Fruit fly (Drosophila melanogaster): ENCODE measurements around the gene Sfxn1-3.

The Sfxn1-3 gene

DNA sequence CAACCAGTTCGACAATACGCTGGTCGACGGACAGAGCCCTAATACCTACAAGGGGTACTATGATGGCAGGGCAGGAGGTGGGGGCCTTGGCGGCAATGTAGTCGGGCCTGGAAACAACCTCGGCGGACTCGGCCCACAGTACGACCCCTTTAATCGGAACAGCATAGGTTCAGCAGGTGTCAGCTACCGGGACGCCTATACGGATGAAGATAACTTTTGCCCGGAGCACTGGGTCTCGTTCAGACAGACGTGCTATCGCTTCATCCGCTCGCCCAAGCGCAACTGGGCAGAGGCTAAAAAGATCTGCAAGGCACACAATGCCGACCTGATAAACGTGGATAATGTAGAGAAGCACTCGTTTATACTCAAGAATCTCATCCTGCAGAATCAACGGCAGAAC is 3.8 kb downstream of the Sfxn1-3 start:
- no peak for TF ChIP-seq CTCF (optimal IDR thresholded peaks at IDR 0.05)
- no peak for TF ChIP-seq CG8478 (optimal IDR thresholded peaks at IDR 0.05)

DNA sequence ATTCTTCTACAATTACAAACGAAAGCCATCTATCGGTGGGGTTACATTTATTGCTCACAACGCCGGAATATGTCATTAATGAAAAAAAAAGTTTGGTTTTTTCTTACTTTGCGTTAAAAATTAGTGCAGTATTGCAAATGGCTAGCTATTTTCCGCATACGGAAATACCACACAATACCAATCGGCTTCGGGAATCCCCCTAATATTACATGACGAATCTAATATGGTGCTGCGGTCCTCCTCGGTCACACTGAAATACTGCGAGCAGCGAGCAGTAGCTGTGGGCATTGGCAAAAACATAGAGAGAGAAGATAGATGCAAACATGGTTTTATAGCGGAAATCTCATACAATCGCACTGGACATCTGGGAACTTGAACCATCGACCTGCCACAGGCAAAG is 9.1 kb downstream of the Sfxn1-3 start, which contains the start of gene tub:
Gene tub, plus strand, starts transcription at position 253 of the 400 bp plus-strand sequence.
- TF ChIP-seq CTCF (optimal IDR thresholded peaks at IDR 0.05) (peak; percentile 62 to 65), CG8478 (optimal IDR thresholded peaks at IDR 0.05) (no peak)

DNA sequence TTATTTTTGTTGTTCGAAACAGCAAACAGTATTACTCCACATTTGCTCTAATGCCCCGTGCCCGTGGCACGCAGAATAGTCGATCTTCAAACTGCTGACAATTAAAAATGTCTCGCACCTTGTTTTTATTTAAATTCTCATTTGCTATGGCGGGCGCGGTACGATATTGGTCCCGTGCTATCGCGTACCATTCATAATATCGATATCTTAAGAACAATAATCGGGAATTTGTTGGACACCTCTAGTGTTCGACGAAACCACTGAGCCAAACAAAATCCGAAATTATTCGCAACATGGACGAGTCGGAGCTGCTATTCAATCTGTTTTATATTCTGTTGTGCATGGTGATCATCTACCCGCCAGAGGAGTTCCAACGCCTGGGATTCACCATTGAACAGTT is 11.7 kb downstream of the Sfxn1-3 start, which contains the start of gene CG14646:
Gene CG14646, plus strand, starts transcription at position 234 of the 400 bp plus-strand sequence.
- TF ChIP-seq CG8478 (optimal IDR thresholded peaks at IDR 0.05) (no peak), CTCF (optimal IDR thresholded peaks at IDR 0.05) (no peak)

DNA sequence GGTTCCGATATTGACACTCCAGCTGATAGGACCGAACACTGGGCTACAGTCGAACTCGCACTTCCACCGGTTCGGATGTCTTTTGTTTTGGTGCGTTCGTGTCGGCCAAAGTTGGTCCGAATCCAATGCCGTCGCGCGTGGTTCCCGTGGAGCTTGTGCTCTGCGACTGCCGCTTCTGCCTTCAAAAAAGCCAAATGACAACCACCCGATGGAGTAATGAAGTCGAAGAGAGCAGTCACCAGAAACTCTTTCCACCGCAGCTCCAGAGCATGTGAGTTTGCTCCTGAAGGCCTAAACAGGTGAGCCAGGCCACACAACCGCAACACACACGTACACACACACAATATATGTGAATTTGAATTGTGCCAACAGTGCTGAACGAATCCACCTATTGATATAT is 15.7 kb downstream of the Sfxn1-3 start, which contains the start of gene CG34112:
Gene CG34112, minus strand, starts transcription at position 143 of the 400 bp plus-strand sequence.
- TF ChIP-seq CTCF (optimal IDR thresholded peaks at IDR 0.05) (no peak), CG8478 (optimal IDR thresholded peaks at IDR 0.05) (no peak)

DNA sequence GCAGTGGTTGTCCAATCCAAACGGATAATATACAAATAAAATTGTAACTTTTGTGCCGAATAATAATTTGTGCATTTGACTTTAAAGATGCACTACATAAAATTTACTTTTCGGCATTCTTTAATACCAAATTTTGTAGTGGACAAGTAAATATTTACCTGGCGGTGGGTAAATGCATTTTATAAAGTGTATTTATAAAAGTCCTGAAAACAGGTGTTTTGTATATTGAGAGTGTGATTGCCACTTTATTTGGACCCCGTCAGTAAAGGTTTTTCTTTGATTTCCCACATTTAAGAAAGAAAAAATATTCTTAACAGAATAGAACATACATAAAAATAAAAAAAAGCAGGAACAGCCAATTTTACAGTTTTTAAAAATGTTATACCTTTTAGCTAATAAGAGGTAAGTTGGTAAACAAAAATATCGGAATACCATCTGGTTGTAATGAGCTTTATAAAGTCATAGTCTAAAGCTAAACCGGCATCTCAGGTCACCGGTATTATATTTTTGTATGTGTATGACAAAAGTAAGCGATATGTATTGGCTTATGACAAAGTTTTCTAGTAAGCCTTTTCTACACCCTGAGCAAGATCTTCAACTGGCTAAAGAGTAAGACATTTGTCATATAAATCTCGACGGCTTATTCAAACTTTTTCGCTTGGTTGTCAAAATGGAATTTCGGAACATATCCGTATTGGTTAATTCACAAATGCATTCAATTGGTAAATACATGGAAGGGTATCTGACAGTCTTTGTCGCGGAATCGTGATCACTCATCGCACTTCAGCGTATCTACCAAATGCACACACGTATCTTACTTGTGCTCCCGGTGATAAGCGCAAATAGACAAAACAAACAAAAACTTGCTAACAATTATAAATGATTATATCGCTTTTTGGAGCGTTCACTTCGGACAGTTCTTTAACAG is 16.5 kb downstream of the Sfxn1-3 start:
- no peak for TF ChIP-seq CTCF (optimal IDR thresholded peaks at IDR 0.05)
- no peak for TF ChIP-seq CG8478 (optimal IDR thresholded peaks at IDR 0.05)

DNA sequence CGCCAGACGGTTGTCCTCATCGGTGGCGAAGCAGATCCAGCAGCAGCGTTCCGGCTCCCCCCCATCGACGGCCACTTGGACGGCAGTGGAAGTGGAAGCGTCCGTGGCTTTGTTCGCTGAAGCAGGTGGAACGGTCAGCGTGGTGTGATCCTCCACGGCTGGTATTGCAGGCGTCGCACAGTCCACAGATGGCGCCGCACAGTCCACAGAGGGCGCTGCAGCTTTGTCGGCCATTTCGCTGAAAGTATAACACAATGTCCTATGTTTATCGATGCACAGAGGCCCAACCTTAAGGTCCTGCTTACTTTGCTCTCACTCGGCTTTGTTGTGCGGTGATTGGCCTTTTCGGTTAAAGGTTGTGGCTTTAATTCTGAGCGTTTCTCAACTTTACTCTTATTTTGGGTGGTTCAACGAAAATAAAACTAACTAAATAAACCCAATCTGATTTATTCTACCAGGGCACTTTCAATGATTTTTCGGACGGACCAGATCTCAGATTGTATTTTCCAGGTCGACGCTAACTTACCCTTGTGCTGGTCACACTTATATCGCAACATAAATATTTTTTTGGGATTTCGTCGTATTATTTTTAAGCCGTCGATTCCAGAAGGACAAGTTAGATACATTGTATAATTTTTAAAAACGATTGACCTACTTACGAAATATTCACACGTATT is 19.1 kb downstream of the Sfxn1-3 start, which contains the start of gene CG9855:
Gene CG9855, minus strand, starts transcription at position 473 of the 677 bp plus-strand sequence.
- TF ChIP-seq CTCF (optimal IDR thresholded peaks at IDR 0.05), result peak; percentile 79 to 83
- TF ChIP-seq CG8478 (optimal IDR thresholded peaks at IDR 0.05), result no peak

DNA sequence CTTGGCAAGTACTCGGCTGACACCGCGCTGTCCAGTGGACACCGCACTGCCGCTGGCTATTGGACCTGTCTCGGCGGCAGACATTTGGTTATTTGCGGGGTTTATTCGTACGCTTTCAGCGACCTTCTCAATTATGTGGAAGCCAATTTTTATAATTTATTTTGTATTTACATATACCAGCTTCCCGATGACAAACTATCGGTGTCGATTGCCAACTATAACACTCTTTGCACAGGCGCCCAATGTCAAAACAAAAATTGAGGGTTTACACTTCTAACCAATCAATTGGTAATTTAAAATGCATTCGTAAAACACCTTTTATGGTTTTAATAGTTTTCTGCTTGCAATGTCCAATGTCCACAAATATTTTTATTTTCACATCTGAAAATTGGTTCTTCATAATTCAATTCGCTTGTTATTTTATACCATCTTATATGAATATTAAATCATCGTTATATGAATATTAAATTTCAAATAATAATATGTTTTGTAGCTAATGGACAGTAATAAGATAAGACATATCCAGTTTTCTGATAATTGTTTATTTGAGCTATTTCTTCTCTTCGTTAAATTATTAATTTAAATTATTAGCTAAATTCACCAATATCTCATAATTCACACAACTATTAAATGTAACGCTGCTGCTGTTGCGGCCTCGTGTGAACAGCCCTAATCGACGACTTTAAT is 21.6 kb downstream of the Sfxn1-3 start:
- TF ChIP-seq CG8478 (optimal IDR thresholded peaks at IDR 0.05) (no peak), CTCF (optimal IDR thresholded peaks at IDR 0.05) (no peak)

DNA sequence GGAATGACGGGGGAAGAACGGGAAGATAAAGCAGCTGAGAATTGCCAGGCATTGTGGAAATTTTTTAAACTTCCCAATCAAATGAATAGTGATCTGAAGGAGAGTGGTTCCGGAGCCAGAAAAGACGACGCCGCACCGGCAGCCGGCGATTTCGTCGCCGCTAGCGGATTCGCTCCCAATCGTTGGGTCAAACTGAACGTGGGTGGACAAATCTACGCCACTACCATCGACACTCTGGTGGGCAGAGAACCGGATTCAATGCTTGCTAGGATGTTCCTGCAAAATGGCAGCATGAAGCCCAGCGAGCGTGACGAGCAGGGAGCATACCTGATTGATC is 22.1 kb downstream of the Sfxn1-3 start, which contains the start of gene CG14647:
Gene CG14647, plus strand, starts transcription at position 14 of the 337 bp plus-strand sequence.
- TF ChIP-seq CG8478 (optimal IDR thresholded peaks at IDR 0.05), result no peak
- TF ChIP-seq CTCF (optimal IDR thresholded peaks at IDR 0.05), result no peak

DNA sequence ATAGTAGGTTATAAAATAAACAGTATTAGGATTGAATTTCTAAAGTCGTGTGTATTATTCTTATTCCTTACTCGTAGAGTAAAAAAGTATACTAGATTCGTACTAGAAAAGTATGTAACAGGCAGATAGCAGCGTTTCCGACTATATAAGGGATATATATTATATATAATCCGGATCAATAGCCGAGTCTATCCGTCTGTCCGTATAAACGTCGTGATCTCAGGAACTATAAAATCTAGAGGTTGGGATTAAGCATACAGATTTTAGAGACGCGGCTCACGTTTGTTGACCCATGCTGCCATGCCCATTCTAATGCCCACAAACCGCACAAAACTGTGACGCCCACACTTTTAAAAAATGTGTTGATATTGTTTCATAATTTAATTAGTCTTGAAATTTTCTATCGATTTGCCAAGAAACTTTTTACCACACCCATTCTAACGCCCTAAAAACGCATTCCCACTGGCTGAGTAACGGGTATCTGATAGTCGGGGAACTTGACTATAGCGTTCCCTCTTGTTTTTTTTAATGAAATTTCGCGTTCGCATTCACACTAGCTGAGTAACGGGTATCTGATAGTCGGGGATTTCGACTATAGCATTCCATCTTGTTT is 23.7 kb downstream of the Sfxn1-3 start, which contains the start of gene CG9853:
Gene CG9853, minus strand, starts transcription at position 51 of the 613 bp plus-strand sequence.
- no peak for TF ChIP-seq CTCF (optimal IDR thresholded peaks at IDR 0.05)
- TF ChIP-seq CG8478 (optimal IDR thresholded peaks at IDR 0.05), result no peak

DNA sequence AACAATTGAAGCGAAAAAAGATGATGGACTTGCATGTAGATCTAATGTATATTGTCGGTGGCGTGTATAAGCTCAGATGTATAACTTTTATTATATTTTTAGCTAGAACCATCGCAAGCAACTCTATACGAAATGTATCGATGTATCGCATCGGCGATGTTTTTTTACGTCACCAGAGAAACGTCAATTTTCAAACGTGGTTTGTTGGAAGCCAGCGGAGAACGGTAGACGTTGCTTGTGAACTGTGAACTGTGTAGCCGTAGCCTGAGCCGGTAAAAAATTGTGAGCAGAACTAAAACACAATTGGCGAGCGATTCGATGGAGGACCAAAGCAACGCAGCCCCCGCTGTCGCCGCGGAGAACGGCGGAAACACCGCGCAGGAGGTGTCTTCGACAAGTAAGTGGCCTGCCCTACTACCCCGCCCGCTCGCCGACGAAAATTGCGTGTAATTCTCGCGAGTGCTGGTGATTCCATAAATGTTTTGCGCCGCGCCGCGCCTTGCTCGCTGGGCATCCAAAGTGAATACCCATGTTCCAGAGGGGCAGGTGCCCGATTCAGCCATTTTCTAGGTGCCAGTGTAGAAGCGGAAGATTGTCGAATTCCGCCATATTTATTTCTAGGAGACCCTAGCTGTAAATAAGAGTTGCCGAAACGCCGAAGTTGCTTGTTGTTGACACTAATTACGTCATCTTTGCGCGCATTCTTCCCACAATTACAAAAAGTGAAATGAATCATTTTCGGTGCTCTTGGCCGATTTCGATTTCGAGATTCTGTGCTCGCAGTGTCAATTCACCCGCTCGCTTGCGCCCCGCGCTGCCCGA is 24.7 kb downstream of the Sfxn1-3 start, which contains the start of gene lost:
Gene lost, plus strand, starts transcription at position 193 of the 822 bp plus-strand sequence.
- TF ChIP-seq CG8478 (optimal IDR thresholded peaks at IDR 0.05), result no peak
- TF ChIP-seq CTCF (optimal IDR thresholded peaks at IDR 0.05), result no peak

DNA sequence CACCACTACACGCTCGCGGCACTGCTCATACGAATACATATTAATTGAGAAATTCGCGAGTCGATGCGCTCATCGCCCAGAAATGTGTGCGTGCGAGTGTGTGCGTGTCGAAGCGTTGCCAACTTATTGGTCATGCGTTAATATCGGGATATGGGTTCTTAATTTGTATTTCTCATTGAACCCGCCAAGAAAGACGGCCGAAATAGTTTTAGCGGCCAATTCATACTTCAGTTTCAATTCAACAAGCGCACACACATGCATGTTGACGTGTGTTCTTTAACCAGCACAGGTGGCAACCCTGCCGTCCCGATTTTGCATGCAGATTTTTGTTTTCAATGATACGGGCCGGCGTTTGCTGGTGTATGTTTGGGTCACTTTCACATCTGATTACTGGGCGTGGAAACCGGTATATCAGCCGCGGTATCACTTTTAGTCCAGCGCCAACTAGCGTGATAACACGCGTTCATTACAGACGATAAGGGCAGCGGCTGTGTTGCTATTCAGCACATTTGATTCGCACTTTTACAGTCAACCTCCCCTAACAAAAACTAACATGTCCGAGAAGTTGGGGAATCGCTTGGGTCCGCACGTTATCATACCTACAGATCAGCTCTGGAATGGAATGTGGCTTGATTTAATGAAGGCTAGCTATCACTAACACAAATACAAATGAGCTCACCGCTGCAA is 25.4 kb downstream of the Sfxn1-3 start:
- TF ChIP-seq CTCF (optimal IDR thresholded peaks at IDR 0.05) (no peak), CG8478 (optimal IDR thresholded peaks at IDR 0.05) (no peak)

DNA sequence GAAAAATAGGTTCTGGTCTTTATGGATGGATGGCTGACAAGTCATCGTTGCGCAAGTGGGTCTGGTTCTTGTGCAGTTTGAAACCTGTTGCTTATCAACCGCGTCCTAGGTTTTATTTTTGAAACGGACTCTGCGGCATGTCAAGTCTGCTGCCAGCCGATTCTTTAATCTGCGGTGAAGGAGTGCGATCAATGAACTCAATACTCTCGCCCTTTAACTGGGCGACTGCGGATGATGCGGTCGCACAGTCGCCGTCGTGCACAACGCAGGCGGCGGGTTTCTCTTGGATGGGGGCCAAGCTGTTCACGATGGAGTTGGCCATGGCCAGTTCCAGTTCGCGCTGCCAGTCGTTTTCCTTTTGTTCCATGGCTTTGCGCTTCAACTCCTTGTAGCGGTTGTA is 28.9 kb downstream of the Sfxn1-3 start:
- TF ChIP-seq CG8478 (optimal IDR thresholded peaks at IDR 0.05) (no peak), CTCF (optimal IDR thresholded peaks at IDR 0.05) (no peak)

DNA sequence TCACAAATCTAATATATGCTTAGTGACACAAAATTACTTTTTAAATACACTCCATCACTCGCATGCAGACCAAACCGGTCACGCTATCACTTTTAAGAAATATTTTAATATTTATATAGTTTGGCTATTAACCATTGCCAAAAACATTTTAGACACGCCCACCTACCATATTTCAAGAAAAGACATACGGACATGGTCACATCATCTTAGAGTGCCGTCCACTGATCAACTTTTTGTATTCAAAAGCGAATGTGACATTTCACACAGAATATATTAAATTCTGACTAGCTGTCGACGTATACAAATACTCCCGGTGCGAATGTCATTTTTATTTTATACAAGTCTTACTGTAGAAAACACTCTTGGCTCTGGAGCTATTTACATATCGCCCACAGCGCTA is 37.7 kb downstream of the Sfxn1-3 start, which contains the start of gene CG31528:
Gene CG31528, plus strand, starts transcription at position 301 of the 400 bp plus-strand sequence.
- TF ChIP-seq CTCF (optimal IDR thresholded peaks at IDR 0.05), result no peak
- TF ChIP-seq CG8478 (optimal IDR thresholded peaks at IDR 0.05), result no peak

Measured in S2 (cell line).